Worm (Caenorhabditis elegans) whole organism, L1 larva: ENCODE measurements around the gene ttbk-3.
"Not testable (repeated sequence)": the region's sequence is repeated elsewhere in the genome, so short reads cannot be mapped to it uniquely, and the experiment has no call there.

Experiments used
- F16B12.6 ChIP-seq: fragments of 150-350 bp; optimal IDR thresholded peaks from 2 replicates; lab custom pipeline; 2014; ENCODE audit warnings: missing biosample characterization, missing genetic modification characterization
- Y116A8C.19 ChIP-seq: sonication (generic microtip); optimal IDR thresholded peaks from 2 replicates; lab custom pipeline; 2016; ENCODE audit warnings: missing compliant biosample characterization, missing genetic modification characterization, borderline replicate concordance
- ceh-90 ChIP-seq: sonication (generic microtip); optimal IDR thresholded peaks from 2 replicates; lab custom pipeline; 2016; ENCODE audit warnings: missing genetic modification characterization, missing compliant biosample characterization
- dsc-1 ChIP-seq: sonication (generic microtip); optimal IDR thresholded peaks from 2 replicates; lab custom pipeline; 2016; ENCODE audit warnings: mild to moderate bottlenecking, missing genetic modification characterization, missing compliant biosample characterization
- grh-1 ChIP-seq: fragments of 200-800 bp; sonication (Bioruptor generic); IDR thresholded peaks from 2 replicates; pipeline ENCODE4 v1.3.6; 2022; ENCODE audit warnings: missing genetic modification reagents, missing genetic modification characterization, missing compliant biosample characterization
- mab-9 ChIP-seq: fragments of 200-800 bp; sonication (Bioruptor generic); IDR thresholded peaks from 2 replicates; pipeline ENCODE4 v1.3.6; 2022; ENCODE audit warnings: missing genetic modification reagents, missing genetic modification characterization, missing compliant biosample characterization
- mef-2 ChIP-seq: fragments of 150-350 bp; optimal IDR thresholded peaks from 2 replicates; lab custom pipeline; 2014; ENCODE audit warnings: missing biosample characterization, missing genetic modification characterization
- nhr-47 ChIP-seq: sonication (generic microtip); optimal IDR thresholded peaks from 2 replicates; lab custom pipeline; 2016; ENCODE audit warnings: mild to moderate bottlenecking, missing genetic modification characterization, moderate library complexity, missing compliant biosample characterization
- rnt-1 ChIP-seq: sonication (generic microtip); optimal IDR thresholded peaks from 2 replicates; lab custom pipeline; 2016; ENCODE audit warnings: mild to moderate bottlenecking, missing genetic modification characterization, moderate library complexity, missing compliant biosample characterization
- snpc-4 ChIP-seq: fragments of 150-350 bp; optimal IDR thresholded peaks from 2 replicates; lab custom pipeline; 2014; ENCODE audit warnings: missing biosample characterization, missing genetic modification characterization
- sptf-1 ChIP-seq: fragments of 150-350 bp; optimal IDR thresholded peaks from 2 replicates; lab custom pipeline; 2014; ENCODE audit warnings: missing biosample characterization, missing genetic modification characterization
- ztf-11 ChIP-seq, 2 experiments: sonication (generic microtip); optimal IDR thresholded peaks; 2 replicates each; lab custom pipeline; 2016 to 2017; ENCODE audit warnings: missing genetic modification characterization in 2 of 2, missing biosample characterization in 1 of 2, missing compliant biosample characterization in 1 of 2
- ztf-4 ChIP-seq: fragments of 150-350 bp; optimal IDR thresholded peaks from 2 replicates; lab custom pipeline; 2014; ENCODE audit warnings: missing biosample characterization, missing genetic modification characterization

The ttbk-3 gene

ce11 chrIV:9842071-9842470 is 47.7 kb downstream of the ttbk-3 start, which contains the start of gene K07F5.17 (continued):
- no peak for TF ChIP-seq ceh-90 (tag; lab: Kevin White, UChicago)

- TF ChIP-seq ztf-4 (tag; lab: Kevin White, UChicago) (no peak), sptf-1 (tag; lab: Kevin White, UChicago) (no peak), nhr-47 (no peak), snpc-4 (tag; lab: Kevin White, UChicago) (no peak), Y116A8C.19 (tag; lab: Kevin White, UChicago) (no peak), mef-2 (tag; lab: Kevin White, UChicago) (no peak), F16B12.6 (no peak), ztf-11 (tag; optimal IDR thresholded peaks at IDR 0.05; lab: Kevin White, UChicago) (no peak), mab-9 (GFP tag; lab: Robert Waterston, UW) (no peak), dsc-1 (tag; lab: Kevin White, UChicago) (no peak)
- TF ChIP-seq, all 84 proteins: peak for 0
These were observed 48.7 kb downstream of the ttbk-3 start, which contains the start of the genes kin-24 and msp-56 for ce11 chrIV:9840984-9841590. Gene kin-24, minus strand, starts transcription at chrIV:9841084. Gene msp-56, plus strand, starts transcription at chrIV:9841540.

- TF ChIP-seq grh-1 (GFP tag; lab: Robert Waterston, UW); rnt-1 (tag; lab: Kevin White, UChicago); nhr-47: not testable (repeated sequence)
These were observed 52.4 kb downstream of the ttbk-3 start, which contains the start of gene msp-10 for ce11 chrIV:9837349-9837748. Gene msp-10, plus strand, starts transcription at chrIV:9837649.
